Worm (Caenorhabditis elegans): ENCODE measurements around the gene apm-3.

Gene apm-3

DNA sequence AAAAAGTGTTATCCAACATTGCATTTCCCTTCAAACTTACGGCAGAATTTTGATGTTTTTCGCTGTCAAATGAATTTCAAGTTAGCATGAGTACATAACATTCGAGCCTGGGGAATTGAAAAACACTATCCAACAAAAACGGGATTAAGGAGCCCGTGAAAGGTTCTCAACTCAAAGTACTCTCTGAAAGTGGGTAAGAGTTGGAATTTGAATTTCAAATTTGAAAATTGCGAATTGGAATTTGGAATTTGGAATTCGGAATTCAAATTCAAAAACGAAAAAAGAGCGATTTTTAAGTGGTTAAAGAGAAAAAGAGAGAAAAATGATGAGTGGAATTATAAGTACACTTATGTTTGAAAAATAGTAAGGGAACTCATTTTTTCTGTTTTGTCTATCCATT, 36.5 kb downstream of the apm-3 start, which contains the start of the genes C09E10.3 and dgk-1:
Gene C09E10.3, minus strand, starts transcription at position 101 of the 400 bp plus-strand sequence.
Gene dgk-1, minus strand, starts transcription at position 183 of the 400 bp plus-strand sequence.
- TF ChIP-seq tbx-11 (GFP tag; IDR thresholded peaks at IDR 0.05) (no peak), hmbx-1 (tag; optimal IDR thresholded peaks at IDR 0.05) (no peak), tbx-37 (GFP tag; conservative IDR thresholded peaks at IDR 0.05) (no peak), ceh-36 (tag; optimal IDR thresholded peaks at IDR 0.05) (no peak), pes-1 (GFP tag; IDR thresholded peaks at IDR 0.05) (no peak)

DNA sequence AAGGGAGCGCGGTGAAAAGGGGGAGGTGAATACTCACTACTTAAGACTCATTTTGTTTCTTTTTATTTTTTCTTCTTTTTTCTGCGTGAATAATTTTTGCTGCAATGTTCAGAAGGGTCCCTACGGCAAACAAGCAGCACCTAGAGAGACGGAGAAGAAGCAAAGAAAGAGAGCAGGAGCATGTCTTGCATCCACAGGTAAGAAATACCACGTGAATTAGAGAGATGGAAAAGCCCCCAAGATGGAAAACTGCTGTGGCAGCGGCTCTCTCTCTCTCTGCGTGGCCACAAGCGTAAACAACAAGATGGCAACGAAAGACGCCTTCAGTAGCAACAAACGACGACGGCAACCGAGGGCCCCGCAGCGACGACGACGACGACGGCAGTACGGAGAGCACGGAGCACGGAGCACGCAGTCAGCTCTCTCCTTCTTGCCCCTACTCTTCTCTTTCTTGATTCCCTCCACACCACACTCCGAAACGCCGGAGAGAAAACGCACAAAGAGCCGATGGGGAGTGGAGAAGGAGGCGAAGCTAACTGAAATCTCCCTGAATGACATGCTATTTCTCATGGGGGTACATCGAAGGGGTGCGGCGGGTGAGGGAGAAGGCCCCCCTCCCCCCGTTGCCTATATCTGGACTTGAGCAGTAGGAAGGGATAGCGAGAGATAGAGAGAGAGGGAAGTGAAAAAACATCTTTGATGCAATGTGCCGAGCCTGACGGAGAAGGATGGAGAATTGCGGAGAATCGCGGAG, 38.1 kb downstream of the apm-3 start:
- TF ChIP-seq tbx-11 (GFP tag; IDR thresholded peaks at IDR 0.05) = no peak
- no peak for TF ChIP-seq scrt-1 (GFP tag; IDR thresholded peaks at IDR 0.05)
- TF ChIP-seq hmbx-1 (tag; optimal IDR thresholded peaks at IDR 0.05) = no peak
- TF ChIP-seq hnd-1 (tag; optimal IDR thresholded peaks at IDR 0.05) = no peak
- TF ChIP-seq ceh-13 (GFP tag; optimal IDR thresholded peaks at IDR 0.05) = no peak
- TF ChIP-seq hmg-4 (GFP tag; optimal IDR thresholded peaks at IDR 0.05) = peak; percentile 51
- TF ChIP-seq pes-1 (GFP tag; IDR thresholded peaks at IDR 0.05) = no peak
- no peak for TF ChIP-seq sea-1 (GFP tag; conservative IDR thresholded peaks at IDR 0.05)
- no peak for TF ChIP-seq ama-1 (optimal IDR thresholded peaks at IDR 0.05)
- no peak for TF ChIP-seq tra-4 (tag; optimal IDR thresholded peaks at IDR 0.05)
- TF ChIP-seq F13C5.2 (tag; optimal IDR thresholded peaks at IDR 0.05) = peak; percentile 63
- no peak for TF ChIP-seq ets-7 (tag; optimal IDR thresholded peaks at IDR 0.05)
- TF ChIP-seq ceh-36 (tag; optimal IDR thresholded peaks at IDR 0.05) = no peak
- TF ChIP-seq tbx-37 (GFP tag; conservative IDR thresholded peaks at IDR 0.05) = no peak
- no peak for TF ChIP-seq flt-1 (GFP tag; IDR thresholded peaks at IDR 0.05)
- peak; percentile 74 for TF ChIP-seq aly-1 (tag; optimal IDR thresholded peaks at IDR 0.05)
- no peak for TF ChIP-seq B0310.2 (tag; optimal IDR thresholded peaks at IDR 0.05)

DNA sequence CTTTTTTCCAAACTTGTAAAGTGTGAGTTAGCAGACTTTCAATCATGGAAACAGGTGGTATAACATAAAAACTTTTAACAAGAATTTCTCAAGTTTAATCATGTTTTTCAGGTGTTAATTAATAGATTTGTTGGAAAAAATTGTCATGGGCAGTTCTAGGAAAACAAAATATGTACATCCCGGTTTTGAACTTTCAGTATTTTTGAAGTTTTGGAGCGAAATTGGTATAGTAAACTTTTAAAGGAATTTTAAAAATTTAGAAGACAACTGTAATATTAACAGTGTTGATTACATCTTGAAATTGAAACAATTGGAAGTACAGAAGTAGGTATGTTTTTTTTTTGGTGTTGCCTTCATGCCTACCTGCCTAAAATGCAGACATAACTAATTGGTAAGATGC, 39.9 kb downstream of the apm-3 start:
- no peak for TF ChIP-seq ama-1 (optimal IDR thresholded peaks at IDR 0.05)
- no peak for TF ChIP-seq F13C5.2 (tag; optimal IDR thresholded peaks at IDR 0.05)
- no peak for TF ChIP-seq ceh-13 (GFP tag; optimal IDR thresholded peaks at IDR 0.05)

DNA sequence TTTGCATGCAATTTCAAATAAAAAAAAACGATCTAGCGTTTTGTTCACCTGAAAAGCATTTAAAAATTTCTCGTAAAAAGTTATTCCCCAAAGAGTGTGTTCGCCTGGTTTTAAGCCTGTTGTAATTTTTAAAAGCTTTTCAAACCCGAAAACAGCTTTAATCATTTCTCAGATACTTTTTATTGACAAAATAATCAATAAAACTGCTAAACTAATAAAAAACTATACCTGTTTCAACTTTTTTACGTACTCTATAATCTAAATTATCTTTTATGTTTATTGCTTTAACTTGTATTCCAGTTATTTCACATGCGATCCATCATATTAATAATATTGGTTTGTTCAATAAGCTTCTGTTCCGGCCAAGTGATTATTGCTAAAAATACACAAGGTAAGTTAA, 49.3 kb downstream of the apm-3 start, which contains the start of gene cutl-21:
Gene cutl-21, plus strand, starts transcription at position 301 of the 400 bp plus-strand sequence.
- TF ChIP-seq F13C5.2 (tag; optimal IDR thresholded peaks at IDR 0.05) (no peak), aly-1 (tag; optimal IDR thresholded peaks at IDR 0.05) (no peak), hmg-4 (GFP tag; optimal IDR thresholded peaks at IDR 0.05) (no peak), hmbx-1 (tag; optimal IDR thresholded peaks at IDR 0.05) (no peak), tbx-37 (GFP tag; conservative IDR thresholded peaks at IDR 0.05) (no peak), hnd-1 (tag; optimal IDR thresholded peaks at IDR 0.05) (no peak), sea-1 (GFP tag; conservative IDR thresholded peaks at IDR 0.05) (no peak), ets-7 (tag; optimal IDR thresholded peaks at IDR 0.05) (no peak), ceh-13 (GFP tag; optimal IDR thresholded peaks at IDR 0.05) (no peak), tbx-11 (GFP tag; IDR thresholded peaks at IDR 0.05) (no peak), ama-1 (optimal IDR thresholded peaks at IDR 0.05) (no peak), pes-1 (GFP tag; IDR thresholded peaks at IDR 0.05) (no peak)

DNA sequence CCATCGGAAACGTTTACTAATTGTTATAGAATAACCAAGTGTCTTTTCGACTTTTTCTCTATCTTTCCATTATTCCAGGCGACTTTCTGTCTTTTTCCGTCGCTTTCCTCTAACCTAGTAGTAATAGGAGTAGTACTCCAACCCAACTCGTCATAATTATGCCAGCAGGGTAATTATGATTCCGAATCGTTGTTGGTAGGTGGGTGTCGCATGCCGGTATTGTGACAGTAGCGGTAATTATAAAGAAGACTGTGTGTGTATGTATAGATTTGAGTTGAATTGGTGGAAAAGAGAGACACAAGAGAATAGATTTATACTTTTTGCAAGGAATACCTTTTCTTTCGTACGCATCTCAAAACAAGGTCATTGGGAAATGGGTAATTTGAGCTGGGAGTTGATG, 50.3 kb downstream of the apm-3 start:
- TF ChIP-seq ets-7 (tag; optimal IDR thresholded peaks at IDR 0.05) (no peak), sea-1 (GFP tag; conservative IDR thresholded peaks at IDR 0.05) (no peak), B0310.2 (tag; optimal IDR thresholded peaks at IDR 0.05) (no peak), tra-4 (tag; optimal IDR thresholded peaks at IDR 0.05) (no peak), F13C5.2 (tag; optimal IDR thresholded peaks at IDR 0.05) (no peak), ceh-36 (tag; optimal IDR thresholded peaks at IDR 0.05) (no peak), aly-1 (tag; optimal IDR thresholded peaks at IDR 0.05) (no peak)

All from whole organism, early embryonic.